Fruit fly (Drosophila melanogaster): ENCODE measurements around the gene yem.
A peak's percentile ranks its signal among the peaks of the same experiment; 100 is the strongest.

yem gene

DNA sequence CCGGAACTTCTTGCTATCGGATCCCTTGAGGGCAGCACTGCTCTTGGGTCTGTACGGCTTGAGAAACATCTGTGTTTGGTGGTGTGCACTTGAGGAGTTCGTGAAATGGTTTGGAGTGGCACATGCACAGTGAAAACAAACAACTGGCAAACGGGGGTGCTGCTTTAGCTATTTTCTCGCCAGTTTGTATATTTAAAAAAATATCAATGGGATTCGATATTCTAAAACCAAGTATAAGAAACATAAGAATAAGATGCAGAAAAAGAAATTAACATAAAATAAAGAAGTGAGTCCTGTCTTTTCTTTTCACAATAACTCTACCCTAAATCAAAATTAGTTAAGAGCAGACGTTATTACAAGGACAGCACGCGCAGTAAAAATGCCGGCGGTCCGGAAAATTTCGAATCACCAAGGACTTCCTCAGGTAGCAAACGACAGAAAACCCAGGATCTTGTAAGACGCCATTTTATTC is 29.0 kb upstream of the yem start, which contains the start of gene eIF2D (continued):
- TF ChIP-seq Ptx1 (GFP tag; IDR thresholded peaks at IDR 0.05), result peak; percentile 53
- TF ChIP-seq CG4854 (GFP tag; optimal IDR thresholded peaks at IDR 0.05), result no peak
- TF ChIP-seq ERR (GFP tag; optimal IDR thresholded peaks at IDR 0.05), result no peak
- no peak for TF ChIP-seq Atf3 (GFP tag; optimal IDR thresholded peaks at IDR 0.05)
- TF ChIP-seq Nf-YB (GFP tag; optimal IDR thresholded peaks at IDR 0.05), result peak; percentile 19
- TF ChIP-seq CG9817 (tag; optimal IDR thresholded peaks at IDR 0.05), result peak; percentile 46
- no peak for TF ChIP-seq ro (GFP tag; IDR thresholded peaks at IDR 0.05)
- TF ChIP-seq ara (GFP tag; IDR thresholded peaks at IDR 0.05), result peak; percentile 70; the same call in 1 of the 2 replicates
- no peak for TF ChIP-seq Hmx (GFP tag; optimal IDR thresholded peaks at IDR 0.05)
- TF ChIP-seq pfk (GFP tag; optimal IDR thresholded peaks at IDR 0.05), result no peak
- no peak for TF ChIP-seq Optix (GFP tag; IDR thresholded peaks at IDR 0.05)
- TF ChIP-seq CG15269 (tag; optimal IDR thresholded peaks at IDR 0.05), result no peak
- no peak for TF ChIP-seq Vsx1 (GFP tag; optimal IDR thresholded peaks at IDR 0.05)
- TF ChIP-seq trh (GFP tag; optimal IDR thresholded peaks at IDR 0.05), result no peak
- peak; percentile 49 for TF ChIP-seq Oli (tag; optimal IDR thresholded peaks at IDR 0.05)
- no peak for TF ChIP-seq ash1 (GFP tag; optimal IDR thresholded peaks at IDR 0.05)
- no peak for TF ChIP-seq tup (GFP tag; optimal IDR thresholded peaks at IDR 0.05)
- no peak for TF ChIP-seq grn (GFP tag; optimal IDR thresholded peaks at IDR 0.05)
- TF ChIP-seq CG10543 (GFP tag; optimal IDR thresholded peaks at IDR 0.05), result peak; percentile 36
- TF ChIP-seq Blimp-1 (GFP tag; optimal IDR thresholded peaks at IDR 0.05), result peak; percentile 46
- TF ChIP-seq CG5245 (GFP tag; optimal IDR thresholded peaks at IDR 0.05), result peak; percentile 22
- TF ChIP-seq dysf (GFP tag; IDR thresholded peaks at IDR 0.05), result peak; percentile 66; the same call in 2 of the 3 replicates
- no peak for TF ChIP-seq ssp (GFP tag; IDR thresholded peaks at IDR 0.05)
- no peak for TF ChIP-seq CG4707 (GFP tag; optimal IDR thresholded peaks at IDR 0.05)
- no peak for TF ChIP-seq Tbp (GFP tag; optimal IDR thresholded peaks at IDR 0.05)
- no peak for TF ChIP-seq nau (GFP tag; optimal IDR thresholded peaks at IDR 0.05)
- no peak for TF ChIP-seq CG8281 (tag; optimal IDR thresholded peaks at IDR 0.05)
- TF ChIP-seq CG6175 (GFP tag; IDR thresholded peaks at IDR 0.05), result no peak
- peak; percentile 62 for TF ChIP-seq ttk (GFP tag; IDR thresholded peaks at IDR 0.05)
- peak; percentile 75 for TF ChIP-seq Xrp1 (GFP tag; IDR thresholded peaks at IDR 0.05)
- TF ChIP-seq Hr78 (GFP tag; optimal IDR thresholded peaks at IDR 0.05), result no peak
- no peak for TF ChIP-seq cad (GFP tag; optimal IDR thresholded peaks at IDR 0.05)
- no peak for TF ChIP-seq hbn (GFP tag; IDR thresholded peaks at IDR 0.05; ENCODE audit: partially characterized antibody)
- no peak; the same call in 2 of the 3 replicates for TF ChIP-seq otp (GFP tag; IDR thresholded peaks at IDR 0.05)
- no peak for TF ChIP-seq stwl (tag; optimal IDR thresholded peaks at IDR 0.05)
- no peak for TF ChIP-seq CG17802 (tag; optimal IDR thresholded peaks at IDR 0.05)
- TF ChIP-seq btn (GFP tag; optimal IDR thresholded peaks at IDR 0.05), result no peak
- peak; percentile 76 for TF ChIP-seq Rfx (GFP tag; IDR thresholded peaks at IDR 0.05)
- peak; percentile 58; the same call in 1 of the 3 replicates for TF ChIP-seq so (GFP tag; IDR thresholded peaks at IDR 0.05)
- peak; percentile 43 for TF ChIP-seq HmgZ (tag; optimal IDR thresholded peaks at IDR 0.05)
- TF ChIP-seq CG17568 (GFP tag; optimal IDR thresholded peaks at IDR 0.05), result no peak
- TF ChIP-seq fru (optimal IDR thresholded peaks at IDR 0.05), result no peak
- TF ChIP-seq CG18476 (GFP tag; optimal IDR thresholded peaks at IDR 0.05), result peak; percentile 20
- no peak for TF ChIP-seq CG8290 (GFP tag; optimal IDR thresholded peaks at IDR 0.05)
- TF ChIP-seq CG8290 (tag; optimal IDR thresholded peaks at IDR 0.05), result no peak
- peak; percentile 32 for TF ChIP-seq fd3F (GFP tag; optimal IDR thresholded peaks at IDR 0.05)
- TF ChIP-seq CG4730 (GFP tag; IDR thresholded peaks at IDR 0.05), result 0 out of 2 replicates have a peak, but pooled peaks have one; percentile 35
- no peak for TF ChIP-seq sim (GFP tag; IDR thresholded peaks at IDR 0.05)
- no peak for TF ChIP-seq jing (GFP tag; optimal IDR thresholded peaks at IDR 0.05)
- TF ChIP-seq gro (GFP tag; optimal IDR thresholded peaks at IDR 0.05), result peak; percentile 5
- TF ChIP-seq fd102C (GFP tag; optimal IDR thresholded peaks at IDR 0.05), result no peak
- peak; percentile 29 for TF ChIP-seq Fer2 (tag; optimal IDR thresholded peaks at IDR 0.05)

Measured in whole organism, embryonic.